Worm (Caenorhabditis elegans): ENCODE measurements around the gene srz-90.

The srz-90 gene

ce11 chrV:17500055-17500454 lies 27.8 kb upstream of the srz-90 start:
- no peak for TF ChIP-seq T23F11.4 (GFP tag; optimal IDR thresholded peaks at IDR 0.05)
- no peak for TF ChIP-seq ceh-48 (tag; optimal IDR thresholded peaks at IDR 0.05)
- no peak for TF ChIP-seq nhr-11 (tag; optimal IDR thresholded peaks at IDR 0.05)
- TF ChIP-seq ceh-31 (tag; optimal IDR thresholded peaks at IDR 0.05): no peak
- no peak for TF ChIP-seq odd-2 (tag; optimal IDR thresholded peaks at IDR 0.05)
- TF ChIP-seq unc-3 (GFP tag; conservative IDR thresholded peaks at IDR 0.05): no peak
- no peak for TF ChIP-seq unc-3 (tag; optimal IDR thresholded peaks at IDR 0.05)

ce11 chrV:17506289-17506688 lies 21.5 kb upstream of the srz-90 start, which contains the start of gene srw-31:
Gene srw-31 (plus strand): TSS chrV:17506589.
- no peak for TF ChIP-seq unc-86 (tag; optimal IDR thresholded peaks at IDR 0.05)

ce11 chrV:17508493-17508892 lies 19.3 kb upstream of the srz-90 start, which contains the start of gene srw-32:
Gene srw-32 (plus strand): TSS chrV:17508793.
- TF ChIP-seq F13H6.1 (tag; optimal IDR thresholded peaks at IDR 0.05) (no peak), ceh-30 (tag; optimal IDR thresholded peaks at IDR 0.05) (no peak), hlh-6 (tag; optimal IDR thresholded peaks at IDR 0.05) (no peak), ceh-19 (GFP tag; optimal IDR thresholded peaks at IDR 0.05) (no peak), syd-9 (tag; optimal IDR thresholded peaks at IDR 0.05) (no peak), hlh-8 (tag; optimal IDR thresholded peaks at IDR 0.05) (no peak), npax-4 (tag; optimal IDR thresholded peaks at IDR 0.05) (no peak)

- TF ChIP-seq rnt-1 (tag; optimal IDR thresholded peaks at IDR 0.05) (no peak), K09A11.1 (tag; optimal IDR thresholded peaks at IDR 0.05; ENCODE audit: insufficient read depth) (no peak), tbx-2 (tag; optimal IDR thresholded peaks at IDR 0.05) (no peak), pag-3 (tag; optimal IDR thresholded peaks at IDR 0.05; ENCODE audit: borderline replicate concordance) (peak; percentile 78)
Observed at ce11 chrV:17512763-17513162, 15.1 kb upstream of the srz-90 start.

ce11 chrV:17513831-17514230 lies 14.0 kb upstream of the srz-90 start:
- TF ChIP-seq pat-9 (tag; optimal IDR thresholded peaks at IDR 0.05) (no peak), hlh-6 (tag; optimal IDR thresholded peaks at IDR 0.05) (no peak), elt-2 (tag; optimal IDR thresholded peaks at IDR 0.05) (no peak), pha-4 (tag; optimal IDR thresholded peaks at IDR 0.05) (no peak), syd-9 (tag; optimal IDR thresholded peaks at IDR 0.05) (no peak)

- TF ChIP-seq pax-1 (tag; optimal IDR thresholded peaks at IDR 0.05) (no peak), ets-4 (tag; optimal IDR thresholded peaks at IDR 0.05) (no peak), ceh-22 (tag; optimal IDR thresholded peaks at IDR 0.05) (no peak), elt-2 (tag; optimal IDR thresholded peaks at IDR 0.05) (no peak), K09A11.1 (tag; optimal IDR thresholded peaks at IDR 0.05; ENCODE audit: insufficient read depth) (no peak), hlh-15 (tag; optimal IDR thresholded peaks at IDR 0.05) (no peak), ttx-3 (tag; optimal IDR thresholded peaks at IDR 0.05) (no peak), ama-1 (optimal IDR thresholded peaks at IDR 0.05) (no peak)
Observed at ce11 chrV:17520735-17521134, 7.1 kb upstream of the srz-90 start, which contains the start of gene fbxa-136. Gene fbxa-136 (plus strand): TSS chrV:17521035.

- no peak for TF ChIP-seq ceh-9 (tag; optimal IDR thresholded peaks at IDR 0.05)
- no peak for TF ChIP-seq ahr-1 (tag; optimal IDR thresholded peaks at IDR 0.05)
- TF ChIP-seq unc-3 (GFP tag; conservative IDR thresholded peaks at IDR 0.05): no peak
- no peak for TF ChIP-seq unc-3 (tag; optimal IDR thresholded peaks at IDR 0.05)
- TF ChIP-seq ref-2 (tag; optimal IDR thresholded peaks at IDR 0.05): no peak
- no peak for TF ChIP-seq Y22D7AL.16 (tag; optimal IDR thresholded peaks at IDR 0.05)
- TF ChIP-seq pros-1 (tag; optimal IDR thresholded peaks at IDR 0.05): no peak
Observed at ce11 chrV:17530486-17530885, 2.7 kb downstream of the srz-90 start, which contains the start of gene C18D4.12. Gene C18D4.12 (minus strand): TSS chrV:17530586.

All from whole organism, late embryonic.